Fruit fly (Drosophila melanogaster) whole organism, prepupa: ENCODE data around the gene Kaz-m1.

Experiments
- Blimp-1 ChIP-seq: fragments of 200-800 bp; sonication (Bioruptor generic); optimal IDR thresholded peaks from 3 replicates; lab custom pipeline; 2017; ENCODE audit warnings: missing biosample characterization, missing genetic modification characterization, mild to moderate bottlenecking, moderate library complexity, missing genetic modification reagents
- CG10631 ChIP-seq: fragments of 200-800 bp; sonication (Bioruptor generic); optimal IDR thresholded peaks from 2 replicates; lab custom pipeline; 2016; ENCODE audit warnings: missing biosample characterization, missing genetic modification characterization
- CG31627 ChIP-seq: fragments of 200-800 bp; sonication (Bioruptor generic); optimal IDR thresholded peaks from 3 replicates; lab custom pipeline; 2016; ENCODE audit warnings: missing biosample characterization, missing genetic modification characterization
- CG6163 ChIP-seq: fragments of 200-800 bp; sonication (Bioruptor generic); IDR thresholded peaks from 3 replicates; pipeline ENCODE4 v1.3.6; 2022; ENCODE audit warnings: missing biosample characterization, missing genetic modification characterization
- Eip93F ChIP-seq: fragments of 200-800 bp; sonication (Bioruptor generic); optimal IDR thresholded peaks from 2 replicates; lab custom pipeline; 2016; ENCODE audit warnings: missing biosample characterization, mild to moderate bottlenecking, missing genetic modification characterization
- Gug ChIP-seq: fragments of 200-800 bp; sonication (Bioruptor generic); IDR thresholded peaks from 2 replicates; pipeline ENCODE4 v1.3.6; 2022; ENCODE audit warnings: missing biosample characterization, missing genetic modification characterization
- Lpt ChIP-seq: fragments of 200-800 bp; sonication (Bioruptor generic); optimal IDR thresholded peaks from 3 replicates; lab custom pipeline; 2016; ENCODE audit warnings: missing biosample characterization, missing genetic modification characterization
- Met ChIP-seq: fragments of 200-800 bp; sonication (Bioruptor generic); optimal IDR thresholded peaks from 3 replicates; lab custom pipeline; 2016; ENCODE audit warnings: missing biosample characterization, missing genetic modification characterization
- Sox102F ChIP-seq: fragments of 200-800 bp; sonication (Bioruptor generic); optimal IDR thresholded peaks from 2 replicates; lab custom pipeline; 2016; ENCODE audit warnings: missing biosample characterization, mild to moderate bottlenecking, missing genetic modification characterization
- vri ChIP-seq: fragments of 200-800 bp; sonication (Bioruptor generic); optimal IDR thresholded peaks from 3 replicates; lab custom pipeline; 2016; ENCODE audit warnings: missing biosample characterization, mild to moderate bottlenecking, missing genetic modification characterization

DNA sequence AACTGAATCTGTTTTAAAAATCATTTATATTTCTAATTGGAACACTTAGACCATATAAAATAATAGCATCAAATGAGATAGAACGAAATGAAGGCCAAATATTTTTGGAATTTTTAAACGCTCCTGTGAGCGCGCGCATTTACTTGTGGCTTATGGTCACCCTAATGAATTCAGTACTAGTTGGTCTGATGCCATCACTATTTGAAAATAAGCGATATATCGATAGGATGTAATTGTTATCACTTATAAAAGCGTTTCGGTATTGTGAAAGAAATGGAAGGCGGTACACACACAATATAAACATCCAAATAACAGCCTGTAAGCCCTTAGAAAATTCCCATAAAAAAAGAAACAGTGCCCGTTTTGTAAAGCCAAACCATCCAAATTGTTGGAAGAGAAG, 31.8 kb upstream of the Kaz-m1 start, which contains the start of gene Nf1:
- TF ChIP-seq Gug (GFP tag; lab: Robert Waterston, UW) (no peak), Met (GFP tag; lab: Kevin White, UChicago) (no peak), CG10631 (GFP tag; lab: Kevin White, UChicago) (no peak), Eip93F (GFP tag; lab: Kevin White, UChicago) (no peak), Sox102F (GFP tag; lab: Kevin White, UChicago) (no peak), Lpt (no peak), CG6163 (GFP tag; lab: Robert Waterston, UW) (no peak), Blimp-1 (no peak), vri (no peak), CG31627 (GFP tag; lab: Kevin White, UChicago) (no peak)
